Fruit fly (Drosophila melanogaster): ENCODE data around the gene GstD1.

DNA sequence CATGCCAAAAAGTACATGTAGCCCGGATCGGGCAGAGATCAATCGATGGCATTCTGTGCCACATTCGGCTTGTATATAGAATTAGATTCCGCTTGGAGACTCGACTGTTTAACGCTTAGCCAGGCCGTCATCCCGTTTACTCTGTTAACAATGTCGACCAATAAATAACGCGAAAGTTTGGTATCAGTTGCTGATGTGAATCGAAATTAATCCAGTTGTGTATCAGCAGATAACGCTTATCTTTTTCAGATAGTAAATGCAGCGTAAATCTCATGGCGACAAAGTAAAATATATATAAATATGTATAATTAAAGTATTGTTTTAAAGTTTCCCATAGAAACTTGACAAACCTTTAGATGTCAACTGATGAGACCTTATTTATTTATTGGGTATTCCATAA lies 42.4 kb upstream of the GstD1 start:
- TF ChIP-seq usp (GFP tag; optimal IDR thresholded peaks at IDR 0.05) (no peak), Dll (optimal IDR thresholded peaks at IDR 0.05) (no peak), pan (optimal IDR thresholded peaks at IDR 0.05) (no peak), CG8478 (optimal IDR thresholded peaks at IDR 0.05) (no peak)
